Worm (Caenorhabditis elegans): ENCODE data around the gene T06C10.3.

- TF ChIP-seq tra-4 (tag; optimal IDR thresholded peaks at IDR 0.05) (no peak), tbx-37 (GFP tag; conservative IDR thresholded peaks at IDR 0.05) (no peak), sea-1 (GFP tag; conservative IDR thresholded peaks at IDR 0.05) (no peak), pes-1 (GFP tag; IDR thresholded peaks at IDR 0.05) (no peak)
These were observed 34.1 kb upstream of the T06C10.3 start for ce11 chrIV:7836491-7836890.
